Fruit fly (Drosophila melanogaster) whole organism, adult: ENCODE measurements around the gene Trc8.

Experiments used
- CG11617 ChIP-seq: fragments of 200-800 bp; sonication (Bioruptor generic); optimal IDR thresholded peaks from 2 replicates; lab custom pipeline; 2017; ENCODE audit warnings: mild to moderate bottlenecking, missing biosample characterization, missing genetic modification reagents, missing genetic modification characterization
- CG12768 ChIP-seq: fragments of 200-800 bp; sonication (Bioruptor generic); optimal IDR thresholded peaks from 2 replicates; lab custom pipeline; 2017; ENCODE audit warnings: missing biosample characterization, missing genetic modification characterization, mild to moderate bottlenecking, moderate library complexity, missing genetic modification reagents
- CG14711 ChIP-seq: fragments of 200-800 bp; sonication (Bioruptor generic); optimal IDR thresholded peaks from 2 replicates; lab custom pipeline; 2018; ENCODE audit warnings: missing biosample characterization, mild to moderate bottlenecking, missing genetic modification characterization, moderate library complexity
- CG1620 ChIP-seq: fragments of 200-800 bp; sonication (Bioruptor generic); optimal IDR thresholded peaks from 2 replicates; lab custom pipeline; 2016; ENCODE audit warnings: missing biosample characterization, missing genetic modification characterization
- CG33017 ChIP-seq: fragments of 200-800 bp; sonication (Bioruptor generic); optimal IDR thresholded peaks from 2 replicates; lab custom pipeline; 2018; ENCODE audit warnings: missing biosample characterization, mild to moderate bottlenecking, missing genetic modification characterization, moderate library complexity
- CG5204 ChIP-seq: fragments of 200-800 bp; sonication (Bioruptor generic); optimal IDR thresholded peaks from 2 replicates; lab custom pipeline; 2016; ENCODE audit warnings: missing biosample characterization, missing genetic modification characterization
- CG7045 ChIP-seq: fragments of 200-800 bp; sonication (Bioruptor generic); optimal IDR thresholded peaks from 2 replicates; lab custom pipeline; 2017; ENCODE audit warnings: missing biosample characterization, mild to moderate bottlenecking, missing genetic modification characterization
- CG7101 ChIP-seq: fragments of 200-800 bp; sonication (Bioruptor generic); optimal IDR thresholded peaks from 2 replicates; lab custom pipeline; 2018; ENCODE audit warnings: missing biosample characterization, mild to moderate bottlenecking, missing genetic modification characterization, moderate library complexity
- Clk ChIP-seq: fragments of 200-800 bp; sonication (Bioruptor generic); optimal IDR thresholded peaks from 2 replicates; lab custom pipeline; 2017; ENCODE audit warnings: missing biosample characterization, missing genetic modification characterization
- Crg-1 ChIP-seq: fragments of 200-800 bp; sonication (Bioruptor generic); optimal IDR thresholded peaks from 2 replicates; lab custom pipeline; 2016; ENCODE audit warnings: missing biosample characterization, missing genetic modification characterization
- Hr96 ChIP-seq: fragments of 200-800 bp; sonication (Bioruptor generic); optimal IDR thresholded peaks from 2 replicates; lab custom pipeline; 2016; ENCODE audit warnings: missing biosample characterization, missing genetic modification characterization
- Mnt ChIP-seq: fragments of 200-800 bp; sonication (Bioruptor generic); optimal IDR thresholded peaks from 2 replicates; lab custom pipeline; 2016; ENCODE audit warnings: missing biosample characterization, mild to moderate bottlenecking, missing genetic modification characterization
- bab1 ChIP-seq: fragments of 200-800 bp; sonication (Bioruptor generic); optimal IDR thresholded peaks from 3 replicates; lab custom pipeline; 2019; ENCODE audit warnings: missing biosample characterization, mild to moderate bottlenecking, missing genetic modification characterization, moderate library complexity
- cic ChIP-seq: fragments of 200-800 bp; sonication (Bioruptor generic); optimal IDR thresholded peaks from 2 replicates; lab custom pipeline; 2017; ENCODE audit warnings: missing biosample characterization, mild to moderate bottlenecking, missing genetic modification characterization, moderate library complexity
- cnc ChIP-seq, 2 experiments: fragments of >200 bp; optimal IDR thresholded peaks; 2 replicates each; lab custom pipeline; 2017
- kay ChIP-seq: fragments of 200-800 bp; sonication (Bioruptor generic); peaks from one replicate; lab custom pipeline; 2016; ENCODE audit warnings: missing biosample characterization, missing genetic modification characterization, borderline replicate concordance
- ovo ChIP-seq: fragments of 200-800 bp; sonication (Bioruptor generic); optimal IDR thresholded peaks from 2 replicates; lab custom pipeline; 2016; ENCODE audit warnings: missing biosample characterization, missing genetic modification characterization
- pad ChIP-seq: fragments of 200-800 bp; sonication (Bioruptor generic); optimal IDR thresholded peaks from 3 replicates; lab custom pipeline; 2017; ENCODE audit warnings: missing biosample characterization, missing genetic modification characterization, mild to moderate bottlenecking, moderate library complexity, missing genetic modification reagents
- tj ChIP-seq: fragments of 200-800 bp; sonication (Bioruptor generic); optimal IDR thresholded peaks from 3 replicates; lab custom pipeline; 2017; ENCODE audit warnings: missing biosample characterization, mild to moderate bottlenecking, missing genetic modification characterization, moderate library complexity
- toe ChIP-seq: fragments of 200-800 bp; sonication (Bioruptor generic); optimal IDR thresholded peaks from 2 replicates; lab custom pipeline; 2016; ENCODE audit warnings: missing biosample characterization, missing genetic modification characterization

Gene Trc8

dm6 chr3R:29523978-29524775 is 20.6 kb upstream of the Trc8 start:
- no peak for TF ChIP-seq ovo (GFP tag; lab: Kevin White, UChicago)

- TF ChIP-seq CG5204 (GFP tag; lab: Kevin White, UChicago) (no peak), CG33017 (tag; lab: Kevin White, UChicago) (no peak), Mnt (GFP tag; lab: Kevin White, UChicago) (no peak), CG14711 (tag; lab: Kevin White, UChicago) (no peak), tj (no peak), Hr96 (no peak), Crg-1 (GFP tag; lab: Kevin White, UChicago) (no peak), toe (no peak), cic (GFP tag; lab: Kevin White, UChicago) (no peak), bab1 (no peak), pad (GFP tag; lab: Kevin White, UChicago) (no peak), cnc (optimal IDR thresholded peaks at IDR 0.05; lab: Kevin White, UChicago) (no peak), CG1620 (GFP tag; lab: Kevin White, UChicago) (no peak), CG7101 (tag; lab: Kevin White, UChicago) (no peak), Clk (GFP tag; lab: Kevin White, UChicago) (no peak), kay (GFP tag; lab: Kevin White, UChicago) (no peak), CG11617 (GFP tag; lab: Kevin White, UChicago) (no peak)
Observed at dm6 chr3R:29522164-29522563, 18.6 kb upstream of the Trc8 start.

dm6 chr3R:29520215-29520614 is 16.6 kb upstream of the Trc8 start:
- TF ChIP-seq CG7045 (GFP tag; lab: Kevin White, UChicago) = no peak
- TF ChIP-seq CG12768 (GFP tag; lab: Kevin White, UChicago) = no peak
- TF ChIP-seq CG7101 (tag; lab: Kevin White, UChicago) = no peak
- TF ChIP-seq CG5204 (GFP tag; lab: Kevin White, UChicago) = no peak

dm6 chr3R:29519332-29519731 is 15.7 kb upstream of the Trc8 start:
- TF ChIP-seq pad (GFP tag; lab: Kevin White, UChicago) (no peak), toe (no peak), Hr96 (no peak), CG11617 (GFP tag; lab: Kevin White, UChicago) (no peak), CG5204 (GFP tag; lab: Kevin White, UChicago) (no peak), bab1 (no peak), cic (GFP tag; lab: Kevin White, UChicago) (no peak), Mnt (GFP tag; lab: Kevin White, UChicago) (no peak), CG33017 (tag; lab: Kevin White, UChicago) (no peak), Clk (GFP tag; lab: Kevin White, UChicago) (no peak), CG7045 (GFP tag; lab: Kevin White, UChicago) (no peak), tj (no peak), CG14711 (tag; lab: Kevin White, UChicago) (no peak), CG12768 (GFP tag; lab: Kevin White, UChicago) (no peak), Crg-1 (GFP tag; lab: Kevin White, UChicago) (no peak), CG7101 (tag; lab: Kevin White, UChicago) (no peak), ovo (GFP tag; lab: Kevin White, UChicago) (no peak), CG1620 (GFP tag; lab: Kevin White, UChicago) (no peak), kay (GFP tag; lab: Kevin White, UChicago) (no peak)

dm6 chr3R:29518498-29518897 is 14.9 kb upstream of the Trc8 start:
- no peak for TF ChIP-seq kay (GFP tag; lab: Kevin White, UChicago)
- no peak for TF ChIP-seq pad (GFP tag; lab: Kevin White, UChicago)
- no peak for TF ChIP-seq CG33017 (tag; lab: Kevin White, UChicago)
- no peak for TF ChIP-seq toe
- no peak for TF ChIP-seq Clk (GFP tag; lab: Kevin White, UChicago)
- no peak for TF ChIP-seq ovo (GFP tag; lab: Kevin White, UChicago)
- no peak for TF ChIP-seq CG12768 (GFP tag; lab: Kevin White, UChicago)
- TF ChIP-seq cic (GFP tag; lab: Kevin White, UChicago) = no peak
- TF ChIP-seq cnc (optimal IDR thresholded peaks at IDR 0.05; lab: Kevin White, UChicago) = no peak

dm6 chr3R:29517923-29518322 is 14.3 kb upstream of the Trc8 start:
- TF ChIP-seq Clk (GFP tag; lab: Kevin White, UChicago) (no peak), bab1 (no peak), cic (GFP tag; lab: Kevin White, UChicago) (no peak), Mnt (GFP tag; lab: Kevin White, UChicago) (no peak), CG5204 (GFP tag; lab: Kevin White, UChicago) (no peak)

dm6 chr3R:29516766-29517165 is 13.2 kb upstream of the Trc8 start:
- TF ChIP-seq kay (GFP tag; lab: Kevin White, UChicago) (no peak), Crg-1 (GFP tag; lab: Kevin White, UChicago) (no peak), bab1 (no peak), Hr96 (no peak), pad (GFP tag; lab: Kevin White, UChicago) (no peak), toe (no peak), CG11617 (GFP tag; lab: Kevin White, UChicago) (no peak), CG14711 (tag; lab: Kevin White, UChicago) (no peak), cnc (optimal IDR thresholded peaks at IDR 0.05; lab: Kevin White, UChicago) (no peak)
